Worm (Caenorhabditis elegans): ENCODE data around the gene sel-9.

- TF ChIP-seq ceh-22 (tag; optimal IDR thresholded peaks at IDR 0.05) (no peak), mec-3 (tag; optimal IDR thresholded peaks at IDR 0.05; ENCODE audit: borderline replicate concordance) (no peak), unc-42 (tag; optimal IDR thresholded peaks at IDR 0.05) (no peak), fkh-10 (GFP tag; optimal IDR thresholded peaks at IDR 0.05) (no peak), nfya-1 (tag; optimal IDR thresholded peaks at IDR 0.05) (no peak), sox-4 (tag; optimal IDR thresholded peaks at IDR 0.05) (no peak), K09A11.1 (tag; optimal IDR thresholded peaks at IDR 0.05; ENCODE audit: insufficient read depth) (no peak), tbx-2 (tag; optimal IDR thresholded peaks at IDR 0.05) (no peak), lim-6 (tag; optimal IDR thresholded peaks at IDR 0.05) (no peak), ama-1 (optimal IDR thresholded peaks at IDR 0.05) (no peak), pqm-1 (tag; optimal IDR thresholded peaks at IDR 0.05) (no peak), zip-5 (tag; optimal IDR thresholded peaks at IDR 0.05) (no peak), odd-2 (tag; optimal IDR thresholded peaks at IDR 0.05) (no peak)
Observed at ce11 chrV:8259016-8259415, 43.4 kb downstream of the sel-9 start, which contains the start of gene C16D9.1.

Data from whole organism, late embryonic.